Worm (Caenorhabditis elegans) whole organism, L2 larva: ENCODE results near the gene msrp-7.

Experiments
- C34F6.9 ChIP-seq: fragments of 150-350 bp; optimal IDR thresholded peaks from 2 replicates; lab custom pipeline; 2014; ENCODE audit warnings: missing biosample characterization, missing genetic modification characterization
- F13H6.1 ChIP-seq: sonication (generic microtip); optimal IDR thresholded peaks from 2 replicates; lab custom pipeline; 2016; ENCODE audit warnings: missing genetic modification characterization, missing compliant biosample characterization
- R02D3.7 ChIP-seq: fragments of 150-350 bp; optimal IDR thresholded peaks from 2 replicates; lab custom pipeline; 2014; ENCODE audit warnings: missing biosample characterization, missing genetic modification characterization
- ZK546.5 ChIP-seq: sonication (generic microtip); optimal IDR thresholded peaks from 2 replicates; lab custom pipeline; 2017; ENCODE audit warnings: missing biosample characterization, missing genetic modification characterization
- alr-1 ChIP-seq: fragments of 150-350 bp; optimal IDR thresholded peaks from 2 replicates; lab custom pipeline; 2014; ENCODE audit warnings: missing biosample characterization, missing genetic modification characterization
- aly-2 ChIP-seq: fragments of 150-350 bp; optimal IDR thresholded peaks from 2 replicates; lab custom pipeline; 2014; ENCODE audit warnings: missing biosample characterization, missing genetic modification characterization
- ceh-82 ChIP-seq: fragments of 150-350 bp; optimal IDR thresholded peaks from 2 replicates; lab custom pipeline; 2014; ENCODE audit warnings: missing biosample characterization, missing genetic modification characterization
- dmd-4 ChIP-seq: sonication (generic microtip); optimal IDR thresholded peaks from 2 replicates; lab custom pipeline; 2017; ENCODE audit warnings: missing biosample characterization, missing genetic modification characterization
- egl-27 ChIP-seq: sonication (generic microtip); optimal IDR thresholded peaks from 3 replicates; lab custom pipeline; 2017; ENCODE audit warnings: missing biosample characterization, missing genetic modification reagents, missing genetic modification characterization
- elt-1 ChIP-seq: fragments of 150-350 bp; optimal IDR thresholded peaks from 2 replicates; lab custom pipeline; 2014; ENCODE audit warnings: missing biosample characterization, missing genetic modification characterization
- fos-1 ChIP-seq: fragments of 150-350 bp; optimal IDR thresholded peaks from 2 replicates; lab custom pipeline; 2014; ENCODE audit warnings: missing biosample characterization, missing genetic modification characterization
- gmeb-1 ChIP-seq: fragments of 150-350 bp; optimal IDR thresholded peaks from 2 replicates; lab custom pipeline; 2014; ENCODE audit warnings: missing biosample characterization, missing genetic modification characterization
- lin-11 ChIP-seq: fragments of 150-350 bp; sonication (generic microtip); optimal IDR thresholded peaks from 2 replicates; lab custom pipeline; 2014; ENCODE audit warnings: missing biosample characterization, missing genetic modification characterization, inconsistent platforms, mixed read lengths
- lin-13 ChIP-seq: fragments of 150-350 bp; optimal IDR thresholded peaks from 2 replicates; lab custom pipeline; 2014; ENCODE audit warnings: missing biosample characterization, missing genetic modification reagents, missing genetic modification characterization
- lsy-2 ChIP-seq, 2 experiments: fragments of 150-350 bp in 1 of 2; sonication (generic microtip) in 1 of 2; optimal IDR thresholded peaks; 2 replicates each; lab custom pipeline; 2014 to 2017; ENCODE audit warnings: missing biosample characterization in 2 of 2, missing genetic modification characterization in 2 of 2
- mab-5 ChIP-seq: fragments of 150-350 bp; optimal IDR thresholded peaks from 2 replicates; lab custom pipeline; 2014; ENCODE audit warnings: missing biosample characterization, missing genetic modification characterization
- mbf-1 ChIP-seq: sonication (generic microtip); optimal IDR thresholded peaks from 2 replicates; lab custom pipeline; 2017; ENCODE audit warnings: missing biosample characterization, missing genetic modification characterization
- mdl-1 ChIP-seq, 2 experiments: fragments of 150-350 bp in 1 of 2; sonication (generic microtip) in 1 of 2; optimal IDR thresholded peaks; 2 replicates each; lab custom pipeline; 2017; ENCODE audit warnings: missing biosample characterization in 2 of 2, missing genetic modification characterization in 2 of 2
- nhr-11 ChIP-seq: fragments of 150-350 bp; optimal IDR thresholded peaks from 2 replicates; lab custom pipeline; 2014; ENCODE audit warnings: missing biosample characterization, missing genetic modification characterization
- nhr-12 ChIP-seq: fragments of 150-350 bp; optimal IDR thresholded peaks from 2 replicates; lab custom pipeline; 2014; ENCODE audit warnings: missing biosample characterization, missing genetic modification characterization
- nhr-129 ChIP-seq: fragments of 150-350 bp; optimal IDR thresholded peaks from 2 replicates; lab custom pipeline; 2014; ENCODE audit warnings: missing biosample characterization, missing genetic modification characterization
- nhr-21 ChIP-seq: fragments of 150-350 bp; optimal IDR thresholded peaks from 2 replicates; lab custom pipeline; 2014; ENCODE audit warnings: missing biosample characterization, missing genetic modification characterization
- nhr-23 ChIP-seq: fragments of 150-350 bp; optimal IDR thresholded peaks from 2 replicates; lab custom pipeline; 2014; ENCODE audit warnings: missing biosample characterization, missing genetic modification reagents, missing genetic modification characterization
- nhr-237 ChIP-seq: fragments of 150-350 bp; optimal IDR thresholded peaks from 2 replicates; lab custom pipeline; 2014; ENCODE audit warnings: missing biosample characterization, missing genetic modification characterization
- nhr-25 ChIP-seq: fragments of 150-350 bp; sonication (generic microtip); optimal IDR thresholded peaks from 3 replicates; lab custom pipeline; 2014; ENCODE audit warnings: missing biosample characterization, missing genetic modification characterization
- nhr-6 ChIP-seq: fragments of 150-350 bp; optimal IDR thresholded peaks from 2 replicates; lab custom pipeline; 2014; ENCODE audit warnings: missing biosample characterization, missing genetic modification characterization
- nhr-77 ChIP-seq: fragments of 150-350 bp; optimal IDR thresholded peaks from 2 replicates; lab custom pipeline; 2014; ENCODE audit warnings: missing biosample characterization, missing genetic modification characterization
- sem-4 ChIP-seq: fragments of 150-350 bp; optimal IDR thresholded peaks from 2 replicates; lab custom pipeline; 2014; ENCODE audit warnings: missing biosample characterization, missing genetic modification reagents, missing genetic modification characterization
- skn-1 ChIP-seq: sonication (generic microtip); optimal IDR thresholded peaks from 2 replicates; lab custom pipeline; 2017; ENCODE audit warnings: missing biosample characterization, missing genetic modification characterization
- sma-9 ChIP-seq, 2 experiments: fragments of 150-350 bp in 1 of 2; sonication (generic microtip) in 1 of 2; optimal IDR thresholded peaks; 2 replicates each; lab custom pipeline; 2014 to 2016; ENCODE audit warnings: missing genetic modification characterization in 2 of 2, mild to moderate bottlenecking in 1 of 2, missing biosample characterization in 1 of 2, missing compliant biosample characterization in 1 of 2, missing genetic modification reagents in 1 of 2, moderate library complexity in 1 of 2
- snpc-4 ChIP-seq: fragments of 150-350 bp; optimal IDR thresholded peaks from 2 replicates; lab custom pipeline; 2014; ENCODE audit warnings: missing biosample characterization, missing genetic modification characterization
- unc-39 ChIP-seq: fragments of 150-350 bp; optimal IDR thresholded peaks from 2 replicates; lab custom pipeline; 2014; ENCODE audit warnings: missing biosample characterization, missing genetic modification characterization
- unc-55 ChIP-seq: fragments of 150-350 bp; sonication (generic microtip); optimal IDR thresholded peaks from 3 replicates; lab custom pipeline; 2014; ENCODE audit warnings: missing biosample characterization, missing genetic modification reagents, missing genetic modification characterization
- ztf-1 ChIP-seq: fragments of 200-800 bp; sonication (Bioruptor generic); conservative IDR thresholded peaks from 2 replicates; pipeline ENCODE4 v1.3.6; 2022; ENCODE audit warnings: missing genetic modification characterization, missing compliant biosample characterization
- ztf-11 ChIP-seq: sonication (generic microtip); optimal IDR thresholded peaks from 2 replicates; lab custom pipeline; 2017; ENCODE audit warnings: missing biosample characterization, missing genetic modification characterization
- ztf-4 ChIP-seq: fragments of 150-350 bp; optimal IDR thresholded peaks from 2 replicates; lab custom pipeline; 2014; ENCODE audit warnings: missing biosample characterization, missing genetic modification characterization

The msrp-7 gene

ce11 chrII:10810690-10811089 lies at the start of gene msrp-7:
TSS of gene msrp-7 (plus strand) at chrII:10810990.
- no peak for TF ChIP-seq nhr-6
- TF ChIP-seq F13H6.1 (tag; lab: Kevin White, UChicago): no peak
- no peak for TF ChIP-seq nhr-21 (tag; lab: Kevin White, UChicago)
- no peak for TF ChIP-seq nhr-25 (tag; lab: Kevin White, UChicago)
- no peak for TF ChIP-seq C34F6.9 (tag; lab: Kevin White, UChicago)
- TF ChIP-seq dmd-4 (tag; lab: Kevin White, UChicago): no peak
- no peak for TF ChIP-seq egl-27 (tag; lab: Kevin White, UChicago)
- TF ChIP-seq ztf-1: no peak
- TF ChIP-seq R02D3.7 (tag; lab: Kevin White, UChicago): no peak
- no peak for TF ChIP-seq ztf-11 (tag; lab: Kevin White, UChicago)
- no peak for TF ChIP-seq lin-13 (GFP tag; lab: Kevin White, UChicago)
- no peak for TF ChIP-seq fos-1 (tag; lab: Kevin White, UChicago)
- TF ChIP-seq nhr-12 (tag; lab: Kevin White, UChicago): no peak
- TF ChIP-seq, all 48 proteins: peak for 0

- TF ChIP-seq ZK546.5 (tag; lab: Kevin White, UChicago): no peak
- TF ChIP-seq mdl-1 (tag; optimal IDR thresholded peaks at IDR 0.05; lab: Kevin White, UChicago): no peak
- no peak for TF ChIP-seq egl-27 (tag; lab: Kevin White, UChicago)
- no peak for TF ChIP-seq ztf-4 (tag; lab: Kevin White, UChicago)
- TF ChIP-seq elt-1 (tag; lab: Kevin White, UChicago): no peak
- TF ChIP-seq lin-11 (tag; lab: Kevin White, UChicago): no peak
- TF ChIP-seq nhr-77 (tag; lab: Kevin White, UChicago): no peak
- TF ChIP-seq unc-55: no peak
- no peak for TF ChIP-seq mab-5 (tag; lab: Kevin White, UChicago)
- TF ChIP-seq aly-2 (tag; lab: Kevin White, UChicago): no peak
- no peak for TF ChIP-seq nhr-129 (tag; lab: Kevin White, UChicago)
- no peak for TF ChIP-seq dmd-4 (tag; lab: Kevin White, UChicago)
- no peak for TF ChIP-seq gmeb-1 (tag; lab: Kevin White, UChicago)
- no peak for TF ChIP-seq F13H6.1 (tag; lab: Kevin White, UChicago)
- no peak for TF ChIP-seq mbf-1 (tag; lab: Kevin White, UChicago)
- TF ChIP-seq nhr-11 (tag; lab: Kevin White, UChicago): no peak
- TF ChIP-seq lin-13 (GFP tag; lab: Kevin White, UChicago): no peak
- no peak for TF ChIP-seq snpc-4 (tag; lab: Kevin White, UChicago)
- no peak for TF ChIP-seq skn-1 (tag; lab: Kevin White, UChicago)
Measured at ce11 chrII:10761653-10762052, 49.1 kb upstream of the msrp-7 start.

ce11 chrII:10765238-10765637 lies 45.6 kb upstream of the msrp-7 start:
- TF ChIP-seq nhr-6: no peak
- no peak for TF ChIP-seq mab-5 (tag; lab: Kevin White, UChicago)
- TF ChIP-seq ztf-11 (tag; lab: Kevin White, UChicago): no peak
- TF ChIP-seq unc-39: no peak
- no peak for TF ChIP-seq fos-1 (tag; lab: Kevin White, UChicago)
- no peak for TF ChIP-seq nhr-129 (tag; lab: Kevin White, UChicago)
- TF ChIP-seq lin-11 (tag; lab: Kevin White, UChicago): no peak
- no peak for TF ChIP-seq nhr-237 (tag; lab: Kevin White, UChicago)
- no peak for TF ChIP-seq nhr-25 (tag; lab: Kevin White, UChicago)
- no peak for TF ChIP-seq ztf-1
- no peak for TF ChIP-seq nhr-23 (tag; lab: Kevin White, UChicago)
- TF ChIP-seq sem-4 (tag; lab: Kevin White, UChicago): no peak
- TF ChIP-seq mdl-1 (tag; optimal IDR thresholded peaks at IDR 0.05; lab: Kevin White, UChicago): no peak
- no peak for TF ChIP-seq ceh-82 (tag; lab: Kevin White, UChicago)
- no peak for TF ChIP-seq mbf-1 (tag; lab: Kevin White, UChicago)
- no peak for TF ChIP-seq lin-13 (GFP tag; lab: Kevin White, UChicago)
- no peak for TF ChIP-seq alr-1 (tag; lab: Kevin White, UChicago)

- TF ChIP-seq nhr-6 (no peak), ztf-1 (no peak), mab-5 (tag; lab: Kevin White, UChicago) (no peak), ztf-4 (tag; lab: Kevin White, UChicago) (no peak), sma-9 (GFP tag; optimal IDR thresholded peaks at IDR 0.05; lab: Kevin White, UChicago) (no peak), sma-9 (tag; optimal IDR thresholded peaks at IDR 0.05; lab: Kevin White, UChicago) (no peak), nhr-12 (tag; lab: Kevin White, UChicago) (no peak), aly-2 (tag; lab: Kevin White, UChicago) (no peak), fos-1 (tag; lab: Kevin White, UChicago) (no peak), C34F6.9 (tag; lab: Kevin White, UChicago) (no peak), ZK546.5 (tag; lab: Kevin White, UChicago) (no peak), snpc-4 (tag; lab: Kevin White, UChicago) (no peak), elt-1 (tag; lab: Kevin White, UChicago) (no peak), egl-27 (tag; lab: Kevin White, UChicago) (no peak), lsy-2 (tag; optimal IDR thresholded peaks at IDR 0.05; lab: Kevin White, UChicago) (no peak)
Measured at ce11 chrII:10766773-10767172, 44.0 kb upstream of the msrp-7 start.
